Worm (Caenorhabditis elegans) whole organism, mixed stage, embryonic: ENCODE data around the gene F45D3.4.

Experiments used
- M03D4.4 ChIP-seq: sonication (generic microtip); optimal IDR thresholded peaks from 2 replicates; lab custom pipeline; 2017; ENCODE audit warnings: mild to moderate bottlenecking, missing genetic modification characterization, missing compliant biosample characterization
- bed-3 ChIP-seq: fragments of 200-800 bp; sonication (Bioruptor generic); optimal IDR thresholded peaks from 3 replicates; lab custom pipeline; 2018; ENCODE audit warnings: mild to moderate bottlenecking, missing genetic modification characterization, moderate library complexity, missing compliant biosample characterization
- blmp-1 ChIP-seq: fragments of 150-350 bp; optimal IDR thresholded peaks from 2 replicates; lab custom pipeline; 2014; ENCODE audit warnings: missing biosample characterization, missing genetic modification characterization
- ceh-39 ChIP-seq: fragments of 150-350 bp; optimal IDR thresholded peaks from 2 replicates; lab custom pipeline; 2014; ENCODE audit warnings: missing biosample characterization, missing genetic modification characterization
- ceh-43 ChIP-seq: fragments of 200-800 bp; sonication (Bioruptor generic); optimal IDR thresholded peaks from 2 replicates; lab custom pipeline; 2018; ENCODE audit warnings: mild to moderate bottlenecking, missing genetic modification characterization, moderate library complexity, missing compliant biosample characterization
- ceh-83 ChIP-seq: fragments of 200-800 bp; sonication (Bioruptor generic); optimal IDR thresholded peaks from 2 replicates; lab custom pipeline; 2018; ENCODE audit warnings: mild to moderate bottlenecking, missing genetic modification characterization, missing compliant biosample characterization
- ces-1 ChIP-seq: fragments of 150-350 bp; optimal IDR thresholded peaks from 2 replicates; lab custom pipeline; 2014; ENCODE audit warnings: missing biosample characterization, missing genetic modification reagents, missing genetic modification characterization
- cnd-1 ChIP-seq: fragments of 200-800 bp; sonication (Bioruptor generic); optimal IDR thresholded peaks from 2 replicates; lab custom pipeline; 2018; ENCODE audit warnings: mild to moderate bottlenecking, missing genetic modification characterization, missing compliant biosample characterization
- drap-1 ChIP-seq: fragments of 200-800 bp; sonication (Bioruptor generic); optimal IDR thresholded peaks from 3 replicates; lab custom pipeline; 2018; ENCODE audit warnings: mild to moderate bottlenecking, missing genetic modification characterization, missing compliant biosample characterization
- elt-1 ChIP-seq: sonication (generic microtip); optimal IDR thresholded peaks from 2 replicates; lab custom pipeline; 2017; ENCODE audit warnings: missing genetic modification characterization, mild to moderate bottlenecking, missing compliant biosample characterization, antibody characterized with exemption, moderate library complexity, borderline replicate concordance; ENCODE audit not compliant: insufficient read depth
- elt-3 ChIP-seq: fragments of 150-350 bp; optimal IDR thresholded peaks from 2 replicates; lab custom pipeline; 2014; ENCODE audit warnings: missing biosample characterization, missing genetic modification characterization
- flh-1 ChIP-seq: fragments of 200-800 bp; sonication (Bioruptor generic); optimal IDR thresholded peaks from 2 replicates; lab custom pipeline; 2018; ENCODE audit warnings: mild to moderate bottlenecking, missing genetic modification characterization, moderate library complexity, missing compliant biosample characterization
- ham-2 ChIP-seq: fragments of 200-800 bp; sonication (Bioruptor generic); optimal IDR thresholded peaks from 2 replicates; lab custom pipeline; 2018; ENCODE audit warnings: mild to moderate bottlenecking, missing genetic modification characterization, missing compliant biosample characterization
- hlh-1 ChIP-seq: fragments of 150-350 bp; optimal IDR thresholded peaks from 2 replicates; lab custom pipeline; 2014; ENCODE audit warnings: missing biosample characterization, missing genetic modification reagents, missing genetic modification characterization
- lin-13 ChIP-seq: fragments of 150-350 bp; optimal IDR thresholded peaks from 2 replicates; lab custom pipeline; 2014; ENCODE audit warnings: missing biosample characterization, missing genetic modification characterization
- lin-32 ChIP-seq: fragments of 200-800 bp; sonication (Bioruptor generic); optimal IDR thresholded peaks from 2 replicates; lab custom pipeline; 2018; ENCODE audit warnings: mild to moderate bottlenecking, missing genetic modification characterization, missing compliant biosample characterization
- lsy-2 ChIP-seq: fragments of 150-350 bp; optimal IDR thresholded peaks from 2 replicates; lab custom pipeline; 2014; ENCODE audit warnings: missing biosample characterization, missing genetic modification characterization
- mab-5 ChIP-seq: fragments of 150-350 bp; optimal IDR thresholded peaks from 2 replicates; lab custom pipeline; 2014; ENCODE audit warnings: missing biosample characterization, missing genetic modification characterization
- mep-1 ChIP-seq: fragments of 150-350 bp; optimal IDR thresholded peaks from 2 replicates; lab custom pipeline; 2017; ENCODE audit warnings: missing biosample characterization, missing genetic modification reagents, missing genetic modification characterization, inconsistent platforms
- mls-2 ChIP-seq: sonication (generic microtip); optimal IDR thresholded peaks from 2 replicates; lab custom pipeline; 2016; ENCODE audit warnings: mild to moderate bottlenecking, missing genetic modification characterization, moderate library complexity, missing compliant biosample characterization
- nhr-12 ChIP-seq: fragments of 150-350 bp; optimal IDR thresholded peaks from 2 replicates; lab custom pipeline; 2014; ENCODE audit warnings: missing biosample characterization, missing genetic modification characterization
- nhr-2 ChIP-seq: fragments of 150-350 bp; optimal IDR thresholded peaks from 2 replicates; lab custom pipeline; 2014; ENCODE audit warnings: missing biosample characterization, missing genetic modification characterization
- nhr-237 ChIP-seq: fragments of 150-350 bp; optimal IDR thresholded peaks from 2 replicates; lab custom pipeline; 2014; ENCODE audit warnings: missing biosample characterization, missing genetic modification characterization
- nhr-28 ChIP-seq: fragments of 150-350 bp; optimal IDR thresholded peaks from 2 replicates; lab custom pipeline; 2014; ENCODE audit warnings: missing biosample characterization, missing genetic modification characterization
- nhr-76 ChIP-seq: sonication (generic microtip); optimal IDR thresholded peaks from 2 replicates; lab custom pipeline; 2017; ENCODE audit warnings: missing biosample characterization, missing genetic modification characterization
- pha-4 ChIP-seq: fragments of 150-350 bp; optimal IDR thresholded peaks from 2 replicates; lab custom pipeline; 2018; ENCODE audit warnings: missing biosample characterization, missing genetic modification reagents, missing genetic modification characterization
- sem-2 ChIP-seq: fragments of 200-800 bp; sonication (Bioruptor generic); optimal IDR thresholded peaks from 2 replicates; lab custom pipeline; 2018; ENCODE audit warnings: mild to moderate bottlenecking, missing genetic modification characterization, missing compliant biosample characterization
- snpc-4 ChIP-seq: fragments of 150-350 bp; optimal IDR thresholded peaks from 2 replicates; lab custom pipeline; 2014; ENCODE audit warnings: missing biosample characterization, missing genetic modification characterization
- sptf-1 ChIP-seq: sonication (generic microtip); optimal IDR thresholded peaks from 2 replicates; lab custom pipeline; 2017; ENCODE audit warnings: mild to moderate bottlenecking, missing genetic modification characterization, moderate library complexity, missing compliant biosample characterization
- tbx-8 ChIP-seq: fragments of 200-800 bp; sonication (Bioruptor generic); optimal IDR thresholded peaks from 2 replicates; lab custom pipeline; 2018; ENCODE audit warnings: mild to moderate bottlenecking, missing genetic modification characterization, moderate library complexity, missing compliant biosample characterization
- unc-120 ChIP-seq: sonication (generic microtip); optimal IDR thresholded peaks from 2 replicates; lab custom pipeline; 2017; ENCODE audit warnings: missing genetic modification characterization, missing compliant biosample characterization; ENCODE audit not compliant: poor library complexity, severe bottlenecking
- unc-39 ChIP-seq: fragments of 150-350 bp; optimal IDR thresholded peaks from 2 replicates; lab custom pipeline; 2014; ENCODE audit warnings: missing biosample characterization, missing genetic modification characterization
- unc-62 ChIP-seq: fragments of 150-350 bp; optimal IDR thresholded peaks from 2 replicates; lab custom pipeline; 2014; ENCODE audit warnings: missing biosample characterization, missing genetic modification reagents, missing genetic modification characterization
- zip-8 ChIP-seq: fragments of 150-350 bp; optimal IDR thresholded peaks from 2 replicates; lab custom pipeline; 2014; ENCODE audit warnings: missing biosample characterization, missing genetic modification characterization
- ztf-11 ChIP-seq: fragments of 150-350 bp; optimal IDR thresholded peaks from 2 replicates; lab custom pipeline; 2014; ENCODE audit warnings: missing biosample characterization, missing genetic modification characterization

F45D3.4 gene

DNA sequence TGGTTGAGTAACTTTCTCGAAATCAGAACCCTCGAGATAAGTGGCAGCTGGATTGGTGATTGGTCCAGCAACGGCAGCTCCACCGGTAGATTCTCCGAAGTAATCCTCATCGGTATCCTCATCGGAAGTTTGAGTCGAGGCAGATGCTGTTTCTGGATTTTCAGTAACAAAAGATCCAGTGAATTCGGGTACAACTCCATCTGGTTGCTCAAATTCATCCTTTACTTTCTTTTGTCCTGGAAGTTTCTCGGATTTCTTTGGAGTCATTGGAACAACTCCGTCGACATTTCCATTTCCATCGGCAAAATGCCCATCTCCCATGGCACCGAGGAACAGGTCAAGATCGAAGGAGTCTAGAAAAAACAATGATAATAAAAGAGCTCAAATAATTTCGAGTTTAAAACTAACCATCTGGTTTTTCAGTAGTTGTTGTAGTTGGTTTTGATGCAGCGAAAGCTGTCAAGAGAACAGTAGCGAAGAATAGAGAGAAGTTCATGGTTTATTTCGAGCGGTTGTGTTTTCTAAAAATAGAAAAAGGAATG, at the start of gene F45D3.4:
Gene F45D3.4 (minus strand): TSS at position 521 of the 542 bp plus-strand sequence.
- TF ChIP-seq hlh-1 (tag; lab: Kevin White, UChicago) = no peak

DNA sequence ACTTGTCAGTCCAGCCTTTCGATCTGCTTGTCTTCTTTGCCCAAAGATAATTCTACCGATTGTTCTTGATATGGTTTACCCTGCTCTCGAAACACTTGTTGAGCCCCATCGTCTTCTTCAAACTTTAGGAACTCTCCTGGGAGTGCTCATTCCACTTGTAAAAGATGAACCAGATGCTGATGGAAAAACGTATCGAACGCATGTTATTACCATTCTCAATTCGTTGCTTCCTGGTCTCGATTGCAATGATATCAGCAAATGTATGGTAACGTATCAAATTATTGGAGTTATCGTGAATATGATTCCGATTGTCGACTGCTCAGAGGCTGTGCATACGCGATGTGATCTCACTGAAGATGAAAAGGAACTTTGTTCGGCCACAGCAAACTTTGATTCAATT, 48.8 kb upstream of the F45D3.4 start:
- TF ChIP-seq lin-32 (GFP tag; lab: Kevin White, UChicago) (no peak), ceh-43 (GFP tag; lab: Kevin White, UChicago) (no peak), unc-39 (no peak), sptf-1 (no peak), unc-120 (no peak), mep-1 (no peak), nhr-76 (tag; lab: Kevin White, UChicago) (no peak), pha-4 (tag; lab: Kevin White, UChicago) (no peak), lsy-2 (no peak), blmp-1 (tag; lab: Kevin White, UChicago) (no peak), ceh-39 (tag; lab: Kevin White, UChicago) (no peak), elt-1 (no peak), flh-1 (no peak), elt-3 (no peak), nhr-28 (tag; lab: Kevin White, UChicago) (no peak), nhr-237 (no peak), cnd-1 (no peak), mls-2 (tag; lab: Kevin White, UChicago) (no peak), unc-62 (no peak)

- TF ChIP-seq mls-2 (tag; lab: Kevin White, UChicago) (no peak), mep-1 (peak; percentile 1), ceh-39 (tag; lab: Kevin White, UChicago) (no peak)
These were observed 46.7 kb upstream of the F45D3.4 start, which contains the start of gene C14C10.5 for ce11 chrV:12599510-12600242. TSS of gene C14C10.5 (plus strand) at chrV:12600192.

DNA sequence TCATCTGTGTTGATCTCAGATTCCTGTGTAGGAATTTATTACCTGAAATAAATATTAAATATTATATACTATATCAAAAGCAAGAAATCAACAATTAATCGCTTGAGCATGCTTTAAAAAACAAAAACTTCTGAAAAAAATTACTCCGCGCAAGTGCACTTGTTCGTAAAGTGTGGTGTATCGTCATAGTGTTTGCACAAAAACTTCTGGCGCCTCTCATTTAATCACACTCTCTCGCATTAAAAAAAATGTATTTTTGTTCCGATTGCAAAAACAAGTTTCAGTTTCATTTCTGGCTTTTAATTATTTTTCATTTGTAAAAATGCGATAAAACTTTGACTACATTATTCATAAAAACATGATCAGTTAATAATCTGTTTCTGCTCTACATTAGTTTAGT, 46.1 kb upstream of the F45D3.4 start, which contains the start of the genes C14C10.10 and ril-2:
Gene C14C10.10 (minus strand): TSS at position 19 of the 400 bp plus-strand sequence.
Gene ril-2 (minus strand): TSS at position 48 of the 400 bp plus-strand sequence.
- TF ChIP-seq bed-3 (GFP tag; lab: Kevin White, UChicago) (no peak), hlh-1 (tag; lab: Kevin White, UChicago) (no peak), sptf-1 (no peak), drap-1 (GFP tag; lab: Kevin White, UChicago) (no peak), nhr-76 (tag; lab: Kevin White, UChicago) (no peak), tbx-8 (GFP tag; lab: Kevin White, UChicago) (no peak), nhr-2 (tag; lab: Kevin White, UChicago) (no peak), unc-39 (no peak), sem-2 (GFP tag; lab: Kevin White, UChicago) (no peak), ceh-83 (no peak), cnd-1 (no peak), nhr-28 (tag; lab: Kevin White, UChicago) (no peak), ztf-11 (tag; lab: Kevin White, UChicago) (no peak), mep-1 (no peak), flh-1 (no peak), unc-62 (no peak), pha-4 (tag; lab: Kevin White, UChicago) (no peak), mls-2 (tag; lab: Kevin White, UChicago) (no peak)
- TF ChIP-seq, all 35 proteins: peak for 0

- TF ChIP-seq unc-120 = peak; percentile 42
- TF ChIP-seq zip-8 (tag; lab: Kevin White, UChicago) = no peak
- peak; percentile 64 for TF ChIP-seq bed-3 (GFP tag; lab: Kevin White, UChicago)
- peak; percentile 63 for TF ChIP-seq pha-4 (tag; lab: Kevin White, UChicago)
- TF ChIP-seq blmp-1 (tag; lab: Kevin White, UChicago) = no peak
- no peak for TF ChIP-seq nhr-76 (tag; lab: Kevin White, UChicago)
- peak; percentile 82 for TF ChIP-seq ceh-83
- TF ChIP-seq mep-1 = no peak
- peak; percentile 63 for TF ChIP-seq ham-2 (GFP tag; lab: Kevin White, UChicago)
- TF ChIP-seq unc-62 = no peak
- TF ChIP-seq nhr-28 (tag; lab: Kevin White, UChicago) = no peak
- peak; percentile 84 for TF ChIP-seq M03D4.4 (tag; lab: Kevin White, UChicago)
- TF ChIP-seq sptf-1 = peak; percentile 85
- no peak for TF ChIP-seq nhr-237
- peak; percentile 25 for TF ChIP-seq lin-13 (tag; lab: Kevin White, UChicago)
- TF ChIP-seq ces-1 (GFP tag; lab: Kevin White, UChicago) = no peak
- peak; percentile 78 for TF ChIP-seq cnd-1
- TF ChIP-seq mls-2 (tag; lab: Kevin White, UChicago) = peak; percentile 87
- TF ChIP-seq hlh-1 (tag; lab: Kevin White, UChicago) = peak; percentile 53
- peak; percentile 83 for TF ChIP-seq drap-1 (GFP tag; lab: Kevin White, UChicago)
- TF ChIP-seq sem-2 (GFP tag; lab: Kevin White, UChicago) = peak; percentile 67
- no peak for TF ChIP-seq mab-5 (tag; lab: Kevin White, UChicago)
- TF ChIP-seq nhr-12 (tag; lab: Kevin White, UChicago) = no peak
- peak; percentile 42 for TF ChIP-seq lsy-2
- TF ChIP-seq elt-3 = no peak
- no peak for TF ChIP-seq ztf-11 (tag; lab: Kevin White, UChicago)
- peak; percentile 48 for TF ChIP-seq lin-32 (GFP tag; lab: Kevin White, UChicago)
- TF ChIP-seq ceh-43 (GFP tag; lab: Kevin White, UChicago) = peak; percentile 59
- no peak for TF ChIP-seq flh-1
- no peak for TF ChIP-seq elt-1
- TF ChIP-seq unc-39 = no peak
- TF ChIP-seq nhr-2 (tag; lab: Kevin White, UChicago) = no peak
- TF ChIP-seq ceh-39 (tag; lab: Kevin White, UChicago) = no peak
- TF ChIP-seq snpc-4 (tag; lab: Kevin White, UChicago) = no peak
- peak; percentile 69 for TF ChIP-seq tbx-8 (GFP tag; lab: Kevin White, UChicago)
These were observed 43.8 kb upstream of the F45D3.4 start for ce11 chrV:12596795-12597194.
